Fruit fly (Drosophila melanogaster) whole organism: ENCODE measurements around the gene lectin-29Ca.

Experiments
- Dll ChIP-seq: fragments of >200 bp; optimal IDR thresholded peaks from 2 replicates; lab custom pipeline; 2017
- usp ChIP-seq: fragments of >200 bp; optimal IDR thresholded peaks from 2 replicates; lab custom pipeline; 2017; ENCODE audit warnings: missing biosample characterization, missing genetic modification characterization, mixed read lengths

DNA sequence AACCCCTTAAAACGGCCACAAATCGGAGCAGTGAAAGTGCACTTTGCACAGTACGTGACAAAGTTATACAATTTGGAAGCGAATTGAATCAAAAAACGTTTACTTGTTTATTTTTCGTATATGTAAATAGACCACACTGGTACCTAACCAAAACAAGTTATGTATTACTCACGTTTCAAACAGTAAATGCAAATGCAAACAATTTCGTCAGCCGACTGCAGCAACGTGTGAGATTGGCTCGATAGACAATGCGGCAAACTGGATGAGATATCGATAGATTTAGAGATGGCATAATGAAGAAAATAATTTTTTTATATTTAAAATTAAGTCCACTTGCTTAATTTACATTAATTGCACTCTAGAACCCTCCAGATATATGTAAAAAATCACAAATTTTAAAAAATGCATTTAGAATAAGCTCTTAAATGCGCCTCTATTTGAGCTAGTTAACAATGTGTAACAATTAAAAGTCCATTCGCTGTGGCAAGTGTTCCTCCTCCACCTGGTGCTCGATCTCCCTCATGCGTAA is 12.5 kb downstream of the lectin-29Ca start, which contains the start of gene AlaRS:
- TF ChIP-seq usp (GFP tag; lab: Kevin White, UChicago): no peak
- TF ChIP-seq Dll (lab: Kevin White, UChicago): no peak
